Worm (Caenorhabditis elegans) whole organism, L4 larva: ENCODE data around the gene erg-28.

Experiments
- Y5F2A.4 ChIP-seq: fragments of 200-800 bp; sonication (Bioruptor generic); optimal IDR thresholded peaks from 2 replicates; lab custom pipeline; 2018; ENCODE audit warnings: mild to moderate bottlenecking, missing genetic modification characterization, missing compliant biosample characterization
- aly-2 ChIP-seq: sonication (generic microtip); optimal IDR thresholded peaks from 2 replicates; lab custom pipeline; 2018; ENCODE audit warnings: missing biosample characterization, missing genetic modification characterization
- daf-12 ChIP-seq: fragments of 150-350 bp; optimal IDR thresholded peaks from 2 replicates; lab custom pipeline; 2014; ENCODE audit warnings: missing biosample characterization, missing genetic modification reagents, missing genetic modification characterization
- daf-16 ChIP-seq, 3 experiments: sonication (generic microtip); optimal IDR thresholded peaks; 2 replicates each; lab custom pipeline; 2016 to 2017; ENCODE audit warnings: missing genetic modification characterization in 3 of 3, missing genetic modification reagents in 3 of 3, mild to moderate bottlenecking in 2 of 3, missing compliant biosample characterization in 2 of 3, missing biosample characterization in 1 of 3, moderate library complexity in 1 of 3
- daf-19 ChIP-seq: fragments of 200-800 bp; sonication (Bioruptor generic); conservative IDR thresholded peaks from 2 replicates; pipeline ENCODE4 v1.3.6; 2022; ENCODE audit warnings: missing genetic modification characterization, missing compliant biosample characterization
- fkh-10 ChIP-seq: fragments of 150-350 bp; optimal IDR thresholded peaks from 2 replicates; lab custom pipeline; 2014; ENCODE audit warnings: missing biosample characterization, missing genetic modification reagents, missing genetic modification characterization
- fos-1 ChIP-seq: fragments of 150-350 bp; optimal IDR thresholded peaks from 2 replicates; lab custom pipeline; 2014; ENCODE audit warnings: missing biosample characterization, missing genetic modification characterization
- jun-1 ChIP-seq: fragments of 150-350 bp; optimal IDR thresholded peaks from 2 replicates; lab custom pipeline; 2014; ENCODE audit warnings: missing biosample characterization, missing genetic modification reagents, missing genetic modification characterization
- mdl-1 ChIP-seq, 2 experiments: fragments of 150-350 bp in 1 of 2; sonication (generic microtip) in 1 of 2; optimal IDR thresholded peaks; 2 replicates each; lab custom pipeline; 2014 to 2017; ENCODE audit warnings: missing biosample characterization in 2 of 2, missing genetic modification characterization in 2 of 2
- mep-1 ChIP-seq: fragments of 150-350 bp; sonication (generic microtip); optimal IDR thresholded peaks from 3 replicates; lab custom pipeline; 2014; ENCODE audit warnings: missing biosample characterization, missing genetic modification characterization
- nhr-237 ChIP-seq: sonication (generic microtip); optimal IDR thresholded peaks from 2 replicates; lab custom pipeline; 2017; ENCODE audit warnings: missing biosample characterization, missing genetic modification characterization
- unc-130 ChIP-seq: sonication (generic microtip); optimal IDR thresholded peaks from 2 replicates; lab custom pipeline; 2016; ENCODE audit warnings: missing genetic modification reagents, missing genetic modification characterization, missing compliant biosample characterization
- unc-62 ChIP-seq, 3 experiments: fragments of 150-350 bp in 1 of 3; sonication (generic microtip); optimal IDR thresholded peaks in 2 of 3; peaks in 1 of 3; 1 replicate in 1 of 3; 2 replicates in 2 of 3; lab custom pipeline; 2014 to 2017; ENCODE audit warnings: missing biosample characterization in 3 of 3, missing genetic modification characterization in 3 of 3, missing genetic modification reagents in 3 of 3, missing genotype in 1 of 3
- ztf-11 ChIP-seq: fragments of 150-350 bp; optimal IDR thresholded peaks from 2 replicates; lab custom pipeline; 2014; ENCODE audit warnings: missing biosample characterization, missing genetic modification characterization

DNA sequence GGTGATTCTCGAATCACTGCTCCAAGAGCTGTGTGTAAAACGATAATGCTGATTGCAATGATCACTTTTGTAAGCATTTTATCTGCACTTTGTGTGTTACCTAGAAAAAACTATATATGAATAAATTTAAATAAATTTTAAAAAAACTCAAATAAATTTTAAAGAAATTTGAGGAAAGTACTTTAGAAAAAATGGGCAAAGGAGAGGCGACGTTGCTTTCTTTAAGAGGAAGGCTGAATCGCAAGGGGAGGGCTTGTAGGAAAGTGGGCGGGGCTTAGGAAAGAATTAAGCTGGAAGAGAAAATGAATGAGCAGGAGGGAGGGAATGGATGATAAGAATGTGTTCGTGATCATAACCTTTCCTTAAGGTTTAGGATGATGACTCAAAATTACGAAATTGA, 39.4 kb upstream of the erg-28 start, which contains the start of gene E02A10.4:
- no peak for TF ChIP-seq ztf-11
- no peak for TF ChIP-seq daf-12 (tag; lab: Kevin White, UChicago)
- TF ChIP-seq mdl-1 (tag; optimal IDR thresholded peaks at IDR 0.05; lab: Kevin White, UChicago), result no peak
- TF ChIP-seq daf-16 (GFP tag; optimal IDR thresholded peaks at IDR 0.05; lab: Kevin White, UChicago), result no peak
- TF ChIP-seq daf-16 (tag; optimal IDR thresholded peaks at IDR 0.05; lab: Kevin White, UChicago), result no peak
- no peak for TF ChIP-seq daf-19 (GFP tag; lab: Robert Waterston, UW)
- TF ChIP-seq fkh-10 (GFP tag; lab: Kevin White, UChicago), result no peak
- no peak for TF ChIP-seq jun-1 (tag; lab: Kevin White, UChicago)
- TF ChIP-seq nhr-237 (tag; lab: Kevin White, UChicago), result no peak
- no peak for TF ChIP-seq unc-62 (GFP tag; optimal IDR thresholded peaks at IDR 0.05 in 1 of 2; lab: Kevin White, UChicago)
- no peak for TF ChIP-seq unc-62 (tag; optimal IDR thresholded peaks at IDR 0.05; lab: Kevin White, UChicago)
- TF ChIP-seq aly-2 (tag; lab: Kevin White, UChicago), result no peak
- no peak for TF ChIP-seq unc-130
- no peak for TF ChIP-seq Y5F2A.4 (GFP tag; lab: Kevin White, UChicago)
- TF ChIP-seq fos-1 (tag; lab: Kevin White, UChicago), result no peak
- no peak for TF ChIP-seq mep-1 (tag; lab: Kevin White, UChicago)
